Worm (Caenorhabditis elegans) whole organism, L4 larva: ENCODE results near the gene kvs-2.

Experiments used
- F37D6.2 ChIP-seq: sonication (generic microtip); optimal IDR thresholded peaks from 2 replicates; lab custom pipeline; 2016; ENCODE audit warnings: mild to moderate bottlenecking, missing genetic modification characterization, missing compliant biosample characterization
- Y5F2A.4 ChIP-seq: fragments of 200-800 bp; sonication (Bioruptor generic); optimal IDR thresholded peaks from 2 replicates; lab custom pipeline; 2018; ENCODE audit warnings: mild to moderate bottlenecking, missing genetic modification characterization, missing compliant biosample characterization
- ceh-82 ChIP-seq: sonication (generic microtip); optimal IDR thresholded peaks from 2 replicates; lab custom pipeline; 2017; ENCODE audit warnings: missing biosample characterization, missing genetic modification characterization
- fkh-10 ChIP-seq: fragments of 150-350 bp; optimal IDR thresholded peaks from 2 replicates; lab custom pipeline; 2014; ENCODE audit warnings: missing biosample characterization, missing genetic modification reagents, missing genetic modification characterization
- lsy-2 ChIP-seq, 2 experiments: fragments of 150-350 bp in 1 of 2; sonication (generic microtip) in 1 of 2; optimal IDR thresholded peaks; 2 replicates each; lab custom pipeline; 2014 to 2017; ENCODE audit warnings: missing biosample characterization in 2 of 2, missing genetic modification characterization in 2 of 2
- nhr-11 ChIP-seq: fragments of 150-350 bp; optimal IDR thresholded peaks from 2 replicates; lab custom pipeline; 2014; ENCODE audit warnings: missing biosample characterization, missing genetic modification characterization
- nhr-77 ChIP-seq: fragments of 150-350 bp; optimal IDR thresholded peaks from 2 replicates; lab custom pipeline; 2014; ENCODE audit warnings: missing biosample characterization, missing genetic modification characterization
- sdz-12 ChIP-seq: fragments of 200-800 bp; sonication (Bioruptor generic); optimal IDR thresholded peaks from 2 replicates; lab custom pipeline; 2018; ENCODE audit warnings: mild to moderate bottlenecking, missing genetic modification characterization, missing compliant biosample characterization
- zip-2 ChIP-seq: fragments of 150-350 bp; optimal IDR thresholded peaks from 2 replicates; lab custom pipeline; 2014; ENCODE audit warnings: missing biosample characterization, missing genetic modification characterization

ce11 chrV:10681117-10681959 lies 45.5 kb downstream of the kvs-2 start:
- TF ChIP-seq F37D6.2 (tag; lab: Kevin White, UChicago), result no peak
- TF ChIP-seq nhr-11 (tag; lab: Kevin White, UChicago), result peak; percentile 63
- TF ChIP-seq sdz-12, result no peak
- TF ChIP-seq nhr-77 (tag; lab: Kevin White, UChicago), result no peak
- no peak for TF ChIP-seq fkh-10 (GFP tag; lab: Kevin White, UChicago)
- TF ChIP-seq Y5F2A.4 (GFP tag; lab: Kevin White, UChicago), result no peak
- no peak for TF ChIP-seq ceh-82 (tag; lab: Kevin White, UChicago)
- peak in 1 of 2 experiments; percentile 6 for TF ChIP-seq lsy-2 (tag; optimal IDR thresholded peaks at IDR 0.05; lab: Kevin White, UChicago)
- no peak for TF ChIP-seq zip-2
